Fruit fly (Drosophila melanogaster) ovary, adult (tissue): Measurements from ENCODE around the gene gdrd.

Experiments
- CG17801 ChIP-seq: fragments of 200-800 bp; optimal IDR thresholded peaks from 2 replicates; lab custom pipeline; 2019; ENCODE audit warnings: missing biosample characterization, mild to moderate bottlenecking, missing genetic modification characterization, moderate library complexity; ENCODE audit not compliant: partially characterized antibody

The gdrd gene

DNA sequence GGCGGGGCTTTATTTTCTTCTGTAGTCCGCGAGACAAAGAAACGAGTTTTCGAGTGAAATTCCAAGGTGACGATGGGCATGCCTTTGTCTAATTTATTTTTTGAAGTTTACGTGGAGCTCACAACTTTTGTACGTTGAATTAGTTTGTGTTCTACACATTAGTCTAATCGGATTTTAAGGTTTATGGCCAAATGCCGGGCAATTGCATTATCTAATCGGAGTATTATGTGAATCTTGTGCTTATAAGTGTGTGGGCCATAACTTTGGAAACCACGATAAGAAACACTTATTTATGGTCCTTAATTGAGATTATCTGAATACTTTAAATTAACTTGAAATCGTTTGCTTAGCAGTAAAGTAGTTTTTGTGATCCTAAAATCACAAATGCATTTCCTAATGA, 21.7 kb downstream of the gdrd start:
- no peak for TF ChIP-seq CG17801 (GFP tag; lab: Kevin White, UChicago)

DNA sequence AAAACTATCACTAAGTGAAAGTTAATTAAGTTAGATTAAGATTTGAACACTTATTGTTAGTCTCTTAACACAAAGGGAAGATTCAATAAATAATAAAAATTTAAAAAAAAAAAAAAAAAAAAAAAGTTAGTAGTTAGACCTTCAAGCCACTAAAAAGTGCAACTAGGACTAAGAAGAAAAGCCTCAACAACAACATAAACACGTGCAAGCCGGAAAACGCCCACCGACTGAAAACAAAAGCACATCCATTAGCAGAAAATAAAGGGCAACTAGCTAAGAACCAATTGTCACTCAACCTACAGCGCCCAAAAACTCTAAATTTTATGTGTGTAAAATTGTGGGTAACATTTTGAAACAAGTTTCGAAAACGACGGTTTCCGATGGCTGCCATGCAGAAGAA, 37.3 kb downstream of the gdrd start, which contains the start of gene CG13473:
Gene CG13473, plus strand, starts transcription at position 301 of the 400 bp plus-strand sequence.
- TF ChIP-seq CG17801 (GFP tag; lab: Kevin White, UChicago), result no peak

DNA sequence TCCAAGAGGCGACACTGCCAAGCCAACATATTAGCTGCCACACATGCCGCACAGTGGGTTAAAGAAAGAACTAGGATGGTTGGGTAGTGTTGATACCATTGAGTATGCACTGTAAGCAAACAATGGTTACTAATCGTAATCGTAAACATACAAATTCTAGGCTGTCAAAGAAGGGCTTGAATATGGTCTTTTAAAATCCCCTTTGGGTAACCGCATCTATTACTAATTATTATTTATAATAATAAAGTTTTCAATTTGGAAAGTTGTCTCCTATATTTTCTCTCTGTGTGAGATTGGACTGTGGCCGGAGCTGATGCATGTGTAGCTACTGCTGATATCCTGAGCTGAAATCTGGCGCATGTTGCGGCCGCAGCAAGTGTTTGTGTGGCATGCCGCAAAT, 40.6 kb downstream of the gdrd start:
- TF ChIP-seq CG17801 (GFP tag; lab: Kevin White, UChicago), result no peak

DNA sequence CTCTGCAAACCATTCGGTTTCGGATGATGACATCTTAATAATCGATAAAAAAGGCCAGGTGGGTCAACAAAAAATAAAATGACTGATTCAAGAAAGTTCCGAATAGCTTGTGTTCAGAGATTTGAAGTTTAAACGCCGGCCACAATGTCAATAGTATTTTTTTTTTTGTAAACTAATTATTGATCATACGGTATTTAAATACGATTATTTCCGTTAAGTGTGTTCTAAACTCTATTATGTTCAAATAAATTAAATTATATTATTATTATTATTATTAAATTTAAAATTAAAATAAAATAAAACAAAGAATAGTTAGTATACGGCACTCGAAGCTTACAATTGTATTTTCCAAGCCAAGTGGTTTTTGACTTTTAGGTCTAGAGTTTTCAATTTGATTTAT, 42.3 kb downstream of the gdrd start, which contains the start of gene CG13471:
Gene CG13471, minus strand, starts transcription at position 101 of the 400 bp plus-strand sequence.
- no peak for TF ChIP-seq CG17801 (GFP tag; lab: Kevin White, UChicago)
